Fruit fly (Drosophila melanogaster): Measurements from ENCODE around the gene dnc.

DNA sequence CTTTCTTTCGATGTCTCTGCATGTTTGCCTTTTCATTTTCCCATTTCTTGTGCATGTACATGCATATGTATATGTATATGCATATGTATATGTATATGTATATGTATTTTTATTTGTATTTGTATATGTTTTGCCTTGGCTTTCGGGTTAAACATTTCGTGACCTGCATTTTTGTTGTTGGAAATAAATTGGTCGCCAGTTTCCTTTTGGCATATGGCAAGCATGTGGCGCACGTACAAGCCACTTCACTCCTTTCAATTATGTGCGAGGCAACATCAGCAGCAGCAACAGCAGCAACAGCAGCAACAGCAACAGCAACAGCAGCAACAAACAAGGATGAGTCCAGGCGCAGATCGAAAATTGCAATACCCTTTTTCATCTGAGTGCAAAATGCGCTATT is 175.3 kb downstream of the dnc start:
- TF ChIP-seq ey (GFP tag; optimal IDR thresholded peaks at IDR 0.05) (no peak), Hr78 (GFP tag; optimal IDR thresholded peaks at IDR 0.05) (no peak), fru (GFP tag; optimal IDR thresholded peaks at IDR 0.05) (no peak), OdsH (GFP tag; optimal IDR thresholded peaks at IDR 0.05) (no peak), br (GFP tag; optimal IDR thresholded peaks at IDR 0.05) (no peak), usp (GFP tag; optimal IDR thresholded peaks at IDR 0.05) (no peak), Abd-B (GFP tag; optimal IDR thresholded peaks at IDR 0.05) (no peak), foxo (GFP tag; optimal IDR thresholded peaks at IDR 0.05) (no peak), dl (GFP tag; optimal IDR thresholded peaks at IDR 0.05; ENCODE audit: insufficient read depth in 1 of 2, partially characterized antibody in 2 of 2) (no peak), CG32264 (GFP tag; optimal IDR thresholded peaks at IDR 0.05) (no peak), lola (GFP tag; optimal IDR thresholded peaks at IDR 0.05) (no peak), h (GFP tag; optimal IDR thresholded peaks at IDR 0.05) (no peak), Myc (optimal IDR thresholded peaks at IDR 0.05) (no peak)

Measured in whole organism, wandering third instar larva.